Worm (Caenorhabditis elegans) whole organism, L4 larva: ENCODE results near the gene F58E6.13.

ENCODE experiments used
- D1046.2 ChIP-seq: fragments of 200-800 bp; sonication (Bioruptor generic); IDR thresholded peaks from 2 replicates; pipeline ENCODE4 v1.3.6; 2022; ENCODE audit warnings: missing genetic modification characterization, missing compliant biosample characterization
- F10B5.3 ChIP-seq: sonication (generic microtip); optimal IDR thresholded peaks from 2 replicates; lab custom pipeline; 2016; ENCODE audit warnings: mild to moderate bottlenecking, missing genetic modification characterization, missing compliant biosample characterization
- F49E8.2 ChIP-seq: sonication (generic microtip); optimal IDR thresholded peaks from 2 replicates; lab custom pipeline; 2016; ENCODE audit warnings: missing compliant biosample characterization, mild to moderate bottlenecking, missing genetic modification characterization, borderline replicate concordance
- R02D3.7 ChIP-seq: fragments of 150-350 bp; sonication (generic microtip); optimal IDR thresholded peaks from 3 replicates; lab custom pipeline; 2014; ENCODE audit warnings: missing biosample characterization, missing genetic modification characterization
- ZK546.5 ChIP-seq, 2 experiments: sonication (generic microtip); optimal IDR thresholded peaks; 2 replicates each; lab custom pipeline; 2017; ENCODE audit warnings: missing biosample characterization in 2 of 2, missing genetic modification characterization in 2 of 2
- attf-4 ChIP-seq: sonication (generic microtip); optimal IDR thresholded peaks from 3 replicates; lab custom pipeline; 2017; ENCODE audit warnings: missing biosample characterization, missing genetic modification characterization
- ceh-44 ChIP-seq: fragments of 200-800 bp; sonication (Bioruptor generic); IDR thresholded peaks from 2 replicates; pipeline ENCODE4 v1.3.6; 2022; ENCODE audit warnings: missing genetic modification reagents, missing genetic modification characterization, missing compliant biosample characterization
- ceh-62 ChIP-seq: sonication (generic microtip); optimal IDR thresholded peaks from 2 replicates; lab custom pipeline; 2017; ENCODE audit warnings: missing biosample characterization, missing genetic modification characterization
- ces-1 ChIP-seq: fragments of 150-350 bp; sonication (generic microtip); optimal IDR thresholded peaks from 4 replicates; lab custom pipeline; 2014; ENCODE audit warnings: missing biosample characterization, missing genetic modification reagents, missing genetic modification characterization
- daf-12 ChIP-seq: fragments of 150-350 bp; optimal IDR thresholded peaks from 2 replicates; lab custom pipeline; 2014; ENCODE audit warnings: missing biosample characterization, missing genetic modification reagents, missing genetic modification characterization
- dmd-6 ChIP-seq: fragments of 200-800 bp; sonication (Bioruptor generic); IDR thresholded peaks from 2 replicates; pipeline ENCODE4 v1.3.6; 2022; ENCODE audit warnings: missing genetic modification reagents, missing genetic modification characterization, missing compliant biosample characterization
- dmd-8 ChIP-seq: fragments of 200-800 bp; sonication (Bioruptor generic); IDR thresholded peaks from 2 replicates; pipeline ENCODE4 v1.3.6; 2022; ENCODE audit warnings: missing genetic modification characterization, missing compliant biosample characterization
- dmd-9 ChIP-seq: fragments of 200-800 bp; sonication (Bioruptor generic); IDR thresholded peaks from 2 replicates; pipeline ENCODE4 v1.3.6; 2022; ENCODE audit warnings: missing genetic modification reagents, missing genetic modification characterization, missing compliant biosample characterization
- dpl-1 ChIP-seq: fragments of 150-350 bp; optimal IDR thresholded peaks from 2 replicates; lab custom pipeline; 2014; ENCODE audit warnings: missing biosample characterization, missing genetic modification reagents, missing genetic modification characterization
- duxl-1 ChIP-seq: sonication (generic microtip); optimal IDR thresholded peaks from 2 replicates; lab custom pipeline; 2016; ENCODE audit warnings: mild to moderate bottlenecking, missing genetic modification characterization, moderate library complexity, missing compliant biosample characterization; ENCODE audit not compliant: poor library complexity
- dve-1 ChIP-seq: sonication (generic microtip); optimal IDR thresholded peaks from 2 replicates; lab custom pipeline; 2017; ENCODE audit warnings: antibody characterized with exemption, mild to moderate bottlenecking, missing genetic modification characterization, missing compliant biosample characterization; ENCODE audit not compliant: insufficient read depth
- egl-27 ChIP-seq: sonication (generic microtip); optimal IDR thresholded peaks from 3 replicates; lab custom pipeline; 2017; ENCODE audit warnings: missing biosample characterization, missing genetic modification reagents, missing genetic modification characterization
- egl-43 ChIP-seq: fragments of 200-800 bp; sonication (Bioruptor generic); IDR thresholded peaks from 2 replicates; pipeline ENCODE4 v1.3.6; 2022; ENCODE audit warnings: missing genetic modification reagents, missing genetic modification characterization, missing compliant biosample characterization
- fkh-10 ChIP-seq: fragments of 150-350 bp; optimal IDR thresholded peaks from 2 replicates; lab custom pipeline; 2014; ENCODE audit warnings: missing biosample characterization, missing genetic modification reagents, missing genetic modification characterization
- gei-8 ChIP-seq: fragments of 200-800 bp; sonication (Bioruptor generic); optimal IDR thresholded peaks from 2 replicates; lab custom pipeline; 2018; ENCODE audit warnings: mild to moderate bottlenecking, missing genetic modification characterization, missing compliant biosample characterization
- hif-1 ChIP-seq, 2 experiments: sonication (generic microtip); optimal IDR thresholded peaks; 2 replicates each; lab custom pipeline; 2016 to 2017; ENCODE audit warnings: missing compliant biosample characterization in 2 of 2, missing genetic modification characterization in 2 of 2, missing genetic modification reagents in 2 of 2, missing genotype in 2 of 2, mild to moderate bottlenecking in 1 of 2
- hlh-30 ChIP-seq: sonication (generic microtip); optimal IDR thresholded peaks from 2 replicates; lab custom pipeline; 2017; ENCODE audit warnings: antibody characterized with exemption, mild to moderate bottlenecking, missing genetic modification characterization, missing compliant biosample characterization; ENCODE audit not compliant: insufficient read depth
- hmg-1.1 ChIP-seq: fragments of 200-800 bp; sonication (Bioruptor generic); IDR thresholded peaks from 2 replicates; pipeline ENCODE4 v1.3.6; 2022; ENCODE audit warnings: missing genetic modification reagents, missing genetic modification characterization, missing compliant biosample characterization
- jun-1 ChIP-seq: fragments of 150-350 bp; optimal IDR thresholded peaks from 2 replicates; lab custom pipeline; 2014; ENCODE audit warnings: missing biosample characterization, missing genetic modification reagents, missing genetic modification characterization
- lim-7 ChIP-seq: fragments of 200-800 bp; sonication (Bioruptor generic); IDR thresholded peaks from 2 replicates; pipeline ENCODE4 v1.3.6; 2022; ENCODE audit warnings: missing genetic modification characterization, missing compliant biosample characterization
- lin-38 ChIP-seq: fragments of 200-800 bp; sonication (Bioruptor generic); IDR thresholded peaks from 2 replicates; pipeline ENCODE4 v1.3.6; 2022; ENCODE audit warnings: missing genetic modification reagents, missing genetic modification characterization, missing compliant biosample characterization
- lin-39 ChIP-seq: fragments of 150-350 bp; optimal IDR thresholded peaks from 2 replicates; lab custom pipeline; 2014; ENCODE audit warnings: missing biosample characterization, missing genetic modification reagents, missing genetic modification characterization
- mdl-1 ChIP-seq, 2 experiments: fragments of 150-350 bp in 1 of 2; sonication (generic microtip) in 1 of 2; optimal IDR thresholded peaks; 2 replicates each; lab custom pipeline; 2014 to 2017; ENCODE audit warnings: missing biosample characterization in 2 of 2, missing genetic modification characterization in 2 of 2
- mep-1 ChIP-seq: fragments of 150-350 bp; sonication (generic microtip); optimal IDR thresholded peaks from 3 replicates; lab custom pipeline; 2014; ENCODE audit warnings: missing biosample characterization, missing genetic modification characterization
- nhr-10 ChIP-seq: fragments of 150-350 bp; optimal IDR thresholded peaks from 2 replicates; lab custom pipeline; 2014; ENCODE audit warnings: missing biosample characterization, missing genetic modification characterization
- nhr-11 ChIP-seq: fragments of 150-350 bp; optimal IDR thresholded peaks from 2 replicates; lab custom pipeline; 2014; ENCODE audit warnings: missing biosample characterization, missing genetic modification characterization
- nhr-111 ChIP-seq: fragments of 200-800 bp; sonication (Bioruptor generic); optimal IDR thresholded peaks from 2 replicates; lab custom pipeline; 2018; ENCODE audit warnings: mild to moderate bottlenecking, missing genetic modification characterization, missing compliant biosample characterization
- nhr-237 ChIP-seq: sonication (generic microtip); optimal IDR thresholded peaks from 2 replicates; lab custom pipeline; 2017; ENCODE audit warnings: missing biosample characterization, missing genetic modification characterization
- nhr-25 ChIP-seq: sonication (generic microtip); optimal IDR thresholded peaks from 2 replicates; lab custom pipeline; 2017; ENCODE audit warnings: missing genetic modification characterization, mild to moderate bottlenecking, missing compliant biosample characterization, antibody characterized with exemption, moderate library complexity, borderline replicate concordance; ENCODE audit not compliant: insufficient read depth
- nhr-28 ChIP-seq: fragments of 150-350 bp; optimal IDR thresholded peaks from 2 replicates; lab custom pipeline; 2014; ENCODE audit warnings: missing biosample characterization, missing genetic modification characterization
- nhr-48 ChIP-seq: sonication (generic microtip); optimal IDR thresholded peaks from 2 replicates; lab custom pipeline; 2016; ENCODE audit warnings: mild to moderate bottlenecking, missing genetic modification characterization, missing compliant biosample characterization
- nhr-76 ChIP-seq: fragments of 150-350 bp; optimal IDR thresholded peaks from 2 replicates; lab custom pipeline; 2014; ENCODE audit warnings: missing biosample characterization, missing genetic modification characterization
- nhr-77 ChIP-seq: fragments of 150-350 bp; optimal IDR thresholded peaks from 2 replicates; lab custom pipeline; 2014; ENCODE audit warnings: missing biosample characterization, missing genetic modification characterization
- pha-4 ChIP-seq, 2 experiments: fragments of 150-350 bp in 1 of 2; fragments of 200-800 bp in 1 of 2; sonication (Bioruptor generic) in 1 of 2; IDR thresholded peaks in 1 of 2; optimal IDR thresholded peaks in 1 of 2; 2 replicates each; pipeline versions ENCODE4 v1.3.6 to Lab custom; 2014 to 2022; ENCODE audit warnings: missing genetic modification characterization in 2 of 2, missing genetic modification reagents in 2 of 2, missing biosample characterization in 1 of 2, missing compliant biosample characterization in 1 of 2
- php-3 ChIP-seq: fragments of 200-800 bp; sonication (Bioruptor generic); IDR thresholded peaks from 2 replicates; pipeline ENCODE4 v1.3.6; 2022; ENCODE audit warnings: missing genetic modification reagents, missing genetic modification characterization, missing compliant biosample characterization
- saeg-2 ChIP-seq: fragments of 200-800 bp; sonication (Bioruptor generic); IDR thresholded peaks from 2 replicates; pipeline ENCODE4 v1.3.6; 2022; ENCODE audit warnings: missing genetic modification reagents, missing genetic modification characterization, missing compliant biosample characterization
- spr-3 ChIP-seq: fragments of 200-800 bp; sonication (Bioruptor generic); optimal IDR thresholded peaks from 2 replicates; lab custom pipeline; 2018; ENCODE audit warnings: mild to moderate bottlenecking, missing genetic modification characterization, missing compliant biosample characterization
- tag-97 ChIP-seq: fragments of 200-800 bp; sonication (Bioruptor generic); IDR thresholded peaks from 2 replicates; pipeline ENCODE4 v1.3.6; 2022; ENCODE audit warnings: missing genetic modification characterization, missing compliant biosample characterization
- unc-62 ChIP-seq, 3 experiments: fragments of 150-350 bp in 1 of 3; sonication (generic microtip); optimal IDR thresholded peaks in 2 of 3; peaks in 1 of 3; 1 replicate in 1 of 3; 2 replicates in 2 of 3; lab custom pipeline; 2014 to 2017; ENCODE audit warnings: missing biosample characterization in 3 of 3, missing genetic modification characterization in 3 of 3, missing genetic modification reagents in 3 of 3, missing genotype in 1 of 3
- zag-1 ChIP-seq: fragments of 150-350 bp; optimal IDR thresholded peaks from 2 replicates; lab custom pipeline; 2014; ENCODE audit warnings: missing biosample characterization, missing genetic modification characterization
- zip-11 ChIP-seq: fragments of 200-800 bp; sonication (Bioruptor generic); IDR thresholded peaks from 2 replicates; pipeline ENCODE4 v1.3.6; 2022; ENCODE audit warnings: missing genetic modification characterization, missing compliant biosample characterization
- zip-2 ChIP-seq: fragments of 150-350 bp; optimal IDR thresholded peaks from 2 replicates; lab custom pipeline; 2014; ENCODE audit warnings: missing biosample characterization, missing genetic modification characterization

The F58E6.13 gene

DNA sequence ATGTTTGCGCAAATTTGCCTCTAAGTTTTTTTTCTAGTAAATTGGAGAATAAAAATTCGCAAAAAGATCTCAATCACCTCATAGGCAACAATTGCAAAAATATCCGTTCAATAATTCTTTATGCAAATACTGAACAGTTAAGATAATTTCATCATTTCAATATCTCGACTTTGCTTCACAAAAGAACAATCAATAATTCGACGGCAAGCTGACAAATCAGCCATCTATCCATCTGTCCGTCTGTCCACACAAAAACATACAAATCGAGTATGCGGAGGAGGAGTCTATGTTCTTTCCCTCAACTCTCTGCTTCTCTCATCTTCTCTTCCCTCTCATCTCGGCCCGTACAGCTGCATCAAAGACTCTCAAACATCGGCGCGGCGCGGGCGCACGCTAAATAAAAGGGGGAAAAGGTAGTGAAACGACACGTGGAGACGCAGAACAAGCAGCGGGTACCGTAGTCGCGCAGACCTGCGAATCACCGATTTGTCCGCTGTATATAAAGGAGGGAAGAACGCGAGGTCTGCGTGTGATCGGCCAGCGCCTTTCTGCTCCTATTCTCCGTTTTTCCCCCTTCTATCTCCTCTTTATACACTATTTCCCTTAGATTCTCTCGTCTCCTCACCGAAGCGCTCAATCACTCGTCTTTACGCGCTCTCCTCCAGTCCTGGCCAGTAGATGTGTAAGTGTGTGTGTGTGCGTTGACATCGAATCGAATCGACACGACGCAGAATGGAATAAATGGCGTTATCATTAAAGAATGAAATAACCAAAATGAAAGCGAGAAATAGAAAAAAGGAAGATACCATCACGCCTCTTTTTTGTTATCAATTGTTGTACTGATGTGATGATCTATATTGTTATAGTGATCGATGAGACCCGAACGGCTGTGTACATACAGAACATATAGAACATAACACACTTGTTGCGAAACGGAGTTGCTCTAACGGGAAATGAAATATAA lies 14.0 kb upstream of the F58E6.13 start (continued):
- TF ChIP-seq nhr-25 (tag; lab: Kevin White, UChicago): peak; percentile 95
- peak; percentile 66 to 99 for TF ChIP-seq unc-62 (GFP tag; optimal IDR thresholded peaks at IDR 0.05 in 1 of 2; lab: Kevin White, UChicago)
- TF ChIP-seq unc-62 (tag; optimal IDR thresholded peaks at IDR 0.05; lab: Kevin White, UChicago): peak; percentile 75
- TF ChIP-seq pha-4 (GFP tag; IDR thresholded peaks at IDR 0.05; lab: Robert Waterston, UW): peak; percentile 83
- TF ChIP-seq pha-4 (tag; optimal IDR thresholded peaks at IDR 0.05; lab: Kevin White, UChicago): peak; percentile 70
- TF ChIP-seq hif-1 (tag; optimal IDR thresholded peaks at IDR 0.05; lab: Kevin White, UChicago): peak; percentile 61 to 93
- TF ChIP-seq dve-1 (tag; lab: Kevin White, UChicago): peak; percentile 96
- peak; percentile 95 for TF ChIP-seq nhr-28 (tag; lab: Kevin White, UChicago)
- TF ChIP-seq nhr-11 (tag; lab: Kevin White, UChicago): peak; percentile 97
- no peak for TF ChIP-seq zip-11
- peak; percentile 64; the same call in 1 of the 2 replicates for TF ChIP-seq dmd-9
- TF ChIP-seq nhr-10 (tag; lab: Kevin White, UChicago): peak; percentile 95
- no peak for TF ChIP-seq ceh-62 (tag; lab: Kevin White, UChicago)
- TF ChIP-seq nhr-237 (tag; lab: Kevin White, UChicago): peak; percentile 29
- TF ChIP-seq ces-1 (GFP tag; lab: Kevin White, UChicago): peak; percentile 41
- TF ChIP-seq lin-38 (GFP tag; lab: Robert Waterston, UW): peak; percentile 68
- peak; percentile 84; the same call in 1 of the 2 replicates for TF ChIP-seq ceh-44 (GFP tag; lab: Robert Waterston, UW)
- TF ChIP-seq jun-1 (tag; lab: Kevin White, UChicago): peak; percentile 78
- peak; percentile 93 for TF ChIP-seq egl-43 (GFP tag; lab: Robert Waterston, UW)
- peak; percentile 93 for TF ChIP-seq dmd-6 (GFP tag; lab: Robert Waterston, UW)
- peak; percentile 82 for TF ChIP-seq gei-8 (GFP tag; lab: Kevin White, UChicago)
- peak; percentile 6 for TF ChIP-seq spr-3 (GFP tag; lab: Kevin White, UChicago)
- no peak for TF ChIP-seq tag-97 (GFP tag; lab: Robert Waterston, UW)
- TF ChIP-seq nhr-77 (tag; lab: Kevin White, UChicago): peak; percentile 89
- TF ChIP-seq dpl-1: peak; percentile 64
- no peak for TF ChIP-seq F49E8.2
- TF ChIP-seq hlh-30 (tag; lab: Kevin White, UChicago): peak; percentile 97
- no peak for TF ChIP-seq zip-2 (tag; lab: Kevin White, UChicago)
- peak in 1 of 2 experiments; percentile 88 for TF ChIP-seq ZK546.5 (tag; optimal IDR thresholded peaks at IDR 0.05; lab: Kevin White, UChicago)
- TF ChIP-seq zag-1 (tag; lab: Kevin White, UChicago): peak; percentile 35
- no peak for TF ChIP-seq egl-27 (tag; lab: Kevin White, UChicago)
- peak; percentile 75; the same call in 1 of the 2 replicates for TF ChIP-seq saeg-2 (GFP tag; lab: Robert Waterston, UW)
- peak; percentile 96 to 98 for TF ChIP-seq mdl-1 (tag; optimal IDR thresholded peaks at IDR 0.05; lab: Kevin White, UChicago)
- TF ChIP-seq fkh-10 (GFP tag; lab: Kevin White, UChicago): peak; percentile 89
- no peak for TF ChIP-seq lin-39 (tag; lab: Kevin White, UChicago)
- TF ChIP-seq attf-4 (tag; lab: Kevin White, UChicago): no peak
- peak; percentile 93 for TF ChIP-seq hmg-1.1
- peak; percentile 40; the same call in 1 of the 2 replicates for TF ChIP-seq lim-7
- peak; percentile 65 for TF ChIP-seq F10B5.3
- no peak for TF ChIP-seq nhr-111 (GFP tag; lab: Kevin White, UChicago)
- TF ChIP-seq D1046.2 (GFP tag; lab: Robert Waterston, UW): no peak; the same call in 1 of the 2 replicates
- peak; percentile 17 for TF ChIP-seq duxl-1 (tag; lab: Kevin White, UChicago)
- peak; percentile 68; the same call in 1 of the 2 replicates for TF ChIP-seq dmd-8 (GFP tag; lab: Robert Waterston, UW)
- TF ChIP-seq R02D3.7 (tag; lab: Kevin White, UChicago): peak; percentile 19
- peak; percentile 47; the same call in 1 of the 2 replicates for TF ChIP-seq php-3 (GFP tag; lab: Robert Waterston, UW)
- TF ChIP-seq daf-12 (tag; lab: Kevin White, UChicago): no peak
- TF ChIP-seq nhr-76 (tag; lab: Kevin White, UChicago): peak; percentile 48
- peak; percentile 90 for TF ChIP-seq nhr-48
- peak; percentile 96 for TF ChIP-seq mep-1 (tag; lab: Kevin White, UChicago)
